Worm (Caenorhabditis elegans): Measurements from ENCODE around the gene sri-7.

DNA sequence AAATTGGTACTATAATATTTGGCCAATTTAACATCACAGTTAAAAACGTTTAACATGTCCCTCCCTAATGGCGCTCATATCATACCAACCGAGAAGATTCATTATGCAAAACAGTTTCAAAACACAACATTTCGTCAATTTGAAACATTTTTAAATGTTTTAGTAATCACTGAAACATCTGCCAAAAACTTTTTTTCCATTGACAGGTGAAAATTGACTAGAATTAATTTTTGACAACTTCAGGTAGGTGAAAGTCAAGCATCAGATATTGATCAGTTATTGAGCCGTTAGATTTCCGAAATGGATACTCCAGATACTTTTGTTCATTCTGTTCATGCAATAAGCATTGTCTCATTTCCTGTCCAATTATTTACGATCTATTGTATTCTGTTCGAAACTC is 6.8 kb downstream of the sri-7 start, which contains the start of gene srh-257:
- TF ChIP-seq peb-1 (tag; optimal IDR thresholded peaks at IDR 0.05) (no peak), fos-1 (tag; optimal IDR thresholded peaks at IDR 0.05) (no peak), nhr-11 (tag; optimal IDR thresholded peaks at IDR 0.05) (no peak), F13H6.1 (tag; optimal IDR thresholded peaks at IDR 0.05) (no peak), ztf-1 (GFP tag; conservative IDR thresholded peaks at IDR 0.05) (no peak), sma-9 (GFP tag; optimal IDR thresholded peaks at IDR 0.05) (no peak), sma-9 (tag; optimal IDR thresholded peaks at IDR 0.05) (no peak), skn-1 (tag; optimal IDR thresholded peaks at IDR 0.05) (no peak)
